Worm (Caenorhabditis elegans) whole organism, late embryonic: ENCODE results near the gene lec-12.

Experiments used
- nhr-11 ChIP-seq: fragments of 150-350 bp; optimal IDR thresholded peaks from 2 replicates; lab custom pipeline; 2014; ENCODE audit warnings: missing biosample characterization, missing genetic modification characterization
- rnt-1 ChIP-seq: sonication (generic microtip); optimal IDR thresholded peaks from 2 replicates; lab custom pipeline; 2016; ENCODE audit warnings: missing genetic modification characterization, missing compliant biosample characterization
- sox-2 ChIP-seq: fragments of 200-800 bp; sonication (Bioruptor generic); IDR thresholded peaks from 2 replicates; pipeline ENCODE4 v1.3.6; 2022; ENCODE audit warnings: missing genetic modification reagents, missing genetic modification characterization, missing compliant biosample characterization
- sox-4 ChIP-seq: sonication (generic microtip); optimal IDR thresholded peaks from 2 replicates; lab custom pipeline; 2017; ENCODE audit warnings: mild to moderate bottlenecking, missing genetic modification characterization, inconsistent platforms, missing compliant biosample characterization

- no peak for TF ChIP-seq nhr-11
- no peak for TF ChIP-seq sox-4
- TF ChIP-seq sox-2 (GFP tag; lab: Robert Waterston, UW): no peak
- no peak for TF ChIP-seq rnt-1 (tag; lab: Kevin White, UChicago)
Observed at ce11 chrV:215697-216096, 11.5 kb downstream of the lec-12 start.
